Worm (Caenorhabditis elegans) whole organism, midembryonic: ENCODE measurements around the gene T19H12.12.

Experiments used
- T22C8.4 ChIP-seq: fragments of 200-800 bp; sonication (Bioruptor generic); IDR thresholded peaks from 2 replicates; pipeline ENCODE4 v1.3.6; 2022; ENCODE audit warnings: missing genetic modification characterization, missing compliant biosample characterization
- cog-1 ChIP-seq: sonication (generic microtip); optimal IDR thresholded peaks from 2 replicates; lab custom pipeline; 2016; ENCODE audit warnings: missing genetic modification characterization, missing compliant biosample characterization
- flt-1 ChIP-seq: fragments of 200-800 bp; sonication (Bioruptor generic); IDR thresholded peaks from 2 replicates; pipeline ENCODE4 v1.3.6; 2022; ENCODE audit warnings: missing genetic modification characterization, missing compliant biosample characterization
- klf-2 ChIP-seq: fragments of 200-800 bp; sonication (Bioruptor generic); conservative IDR thresholded peaks from 2 replicates; pipeline ENCODE4 v1.3.6; 2022; ENCODE audit warnings: missing genetic modification reagents, missing genetic modification characterization, missing compliant biosample characterization
- med-1 ChIP-seq: sonication (generic microtip); optimal IDR thresholded peaks from 2 replicates; lab custom pipeline; 2017; ENCODE audit warnings: missing genetic modification characterization, mild to moderate bottlenecking, missing compliant biosample characterization, antibody characterized with exemption, missing genetic modification reagents; ENCODE audit not compliant: insufficient read depth
- ref-1 ChIP-seq: fragments of 200-800 bp; sonication (Bioruptor generic); conservative IDR thresholded peaks from 2 replicates; pipeline ENCODE4 v1.3.6; 2022; ENCODE audit warnings: missing genetic modification reagents, missing genetic modification characterization, missing compliant biosample characterization
- tab-1 ChIP-seq: fragments of 200-800 bp; sonication (Bioruptor generic); IDR thresholded peaks from 2 replicates; pipeline ENCODE4 v1.3.6; 2022; ENCODE audit warnings: missing genetic modification characterization, missing compliant biosample characterization
- ztf-23 ChIP-seq: fragments of 200-800 bp; sonication (Bioruptor generic); IDR thresholded peaks from 2 replicates; pipeline ENCODE4 v1.3.6; 2022; ENCODE audit warnings: missing genetic modification reagents, missing genetic modification characterization, missing compliant biosample characterization
- ztf-29 ChIP-seq: fragments of 200-800 bp; sonication (Bioruptor generic); IDR thresholded peaks from 2 replicates; pipeline ENCODE4 v1.3.6; 2022; ENCODE audit warnings: missing genetic modification reagents, missing genetic modification characterization, missing compliant biosample characterization

The T19H12.12 gene

ce11 chrV:4884490-4884889 is at the start of gene T19H12.12:
T19H12.12 (plus strand) TSS chrV:4884790.
- TF ChIP-seq ztf-29 (no peak), tab-1 (GFP tag; lab: Robert Waterston, UW) (no peak), T22C8.4 (GFP tag; lab: Robert Waterston, UW) (no peak), ztf-23 (GFP tag; lab: Robert Waterston, UW) (no peak), med-1 (GFP tag; lab: Kevin White, UChicago) (no peak), klf-2 (no peak), flt-1 (GFP tag; lab: Robert Waterston, UW) (no peak), ref-1 (GFP tag; lab: Robert Waterston, UW) (no peak), cog-1 (tag; lab: Kevin White, UChicago) (no peak)

ce11 chrV:4839913-4840312 is 44.7 kb upstream of the T19H12.12 start, which contains the start of gene nas-9:
nas-9 (minus strand) TSS chrV:4840013.
- TF ChIP-seq ztf-23 (GFP tag; lab: Robert Waterston, UW): no peak
- no peak for TF ChIP-seq cog-1 (tag; lab: Kevin White, UChicago)

ce11 chrV:4841179-4841578 is 43.4 kb upstream of the T19H12.12 start, which contains the start of gene cwp-1:
cwp-1 (minus strand) TSS chrV:4841279.
- TF ChIP-seq ztf-29 (no peak), tab-1 (GFP tag; lab: Robert Waterston, UW) (no peak), klf-2 (no peak), T22C8.4 (GFP tag; lab: Robert Waterston, UW) (no peak), cog-1 (tag; lab: Kevin White, UChicago) (no peak), flt-1 (GFP tag; lab: Robert Waterston, UW) (no peak), ref-1 (GFP tag; lab: Robert Waterston, UW) (no peak), med-1 (GFP tag; lab: Kevin White, UChicago) (no peak), ztf-23 (GFP tag; lab: Robert Waterston, UW) (no peak)

- TF ChIP-seq med-1 (GFP tag; lab: Kevin White, UChicago) (no peak), cog-1 (tag; lab: Kevin White, UChicago) (no peak), T22C8.4 (GFP tag; lab: Robert Waterston, UW) (no peak), ztf-23 (GFP tag; lab: Robert Waterston, UW) (no peak), ref-1 (GFP tag; lab: Robert Waterston, UW) (no peak), ztf-29 (no peak), klf-2 (no peak), tab-1 (GFP tag; lab: Robert Waterston, UW) (no peak), flt-1 (GFP tag; lab: Robert Waterston, UW) (no peak)
Measured at ce11 chrV:4842544-4842943, 42.0 kb upstream of the T19H12.12 start, which contains the start of the genes cwp-2 and cwp-3. cwp-2 (minus strand) TSS chrV:4842644. cwp-3 (plus strand) TSS chrV:4842836.

- TF ChIP-seq med-1 (GFP tag; lab: Kevin White, UChicago): no peak
- TF ChIP-seq ztf-23 (GFP tag; lab: Robert Waterston, UW): no peak
- TF ChIP-seq ref-1 (GFP tag; lab: Robert Waterston, UW): no peak
- TF ChIP-seq flt-1 (GFP tag; lab: Robert Waterston, UW): no peak
- TF ChIP-seq klf-2: no peak
- TF ChIP-seq tab-1 (GFP tag; lab: Robert Waterston, UW): no peak
- TF ChIP-seq T22C8.4 (GFP tag; lab: Robert Waterston, UW): no peak
- TF ChIP-seq ztf-29: no peak
- no peak for TF ChIP-seq cog-1 (tag; lab: Kevin White, UChicago)
Measured at ce11 chrV:4844591-4844990, 40.0 kb upstream of the T19H12.12 start, which contains the start of gene abhd-5.2. abhd-5.2 (plus strand) TSS chrV:4844685.

- TF ChIP-seq flt-1 (GFP tag; lab: Robert Waterston, UW): no peak
- TF ChIP-seq cog-1 (tag; lab: Kevin White, UChicago): no peak
- no peak for TF ChIP-seq ztf-29
- TF ChIP-seq tab-1 (GFP tag; lab: Robert Waterston, UW): no peak
- no peak for TF ChIP-seq med-1 (GFP tag; lab: Kevin White, UChicago)
- TF ChIP-seq ref-1 (GFP tag; lab: Robert Waterston, UW): no peak
- TF ChIP-seq T22C8.4 (GFP tag; lab: Robert Waterston, UW): no peak
- no peak for TF ChIP-seq ztf-23 (GFP tag; lab: Robert Waterston, UW)
- TF ChIP-seq klf-2: no peak
Measured at ce11 chrV:4846507-4846906, 38.1 kb upstream of the T19H12.12 start.

- TF ChIP-seq klf-2: no peak
- no peak for TF ChIP-seq ref-1 (GFP tag; lab: Robert Waterston, UW)
- no peak for TF ChIP-seq ztf-23 (GFP tag; lab: Robert Waterston, UW)
- no peak for TF ChIP-seq cog-1 (tag; lab: Kevin White, UChicago)
- TF ChIP-seq flt-1 (GFP tag; lab: Robert Waterston, UW): no peak
- TF ChIP-seq tab-1 (GFP tag; lab: Robert Waterston, UW): no peak
- TF ChIP-seq T22C8.4 (GFP tag; lab: Robert Waterston, UW): no peak
- no peak for TF ChIP-seq med-1 (GFP tag; lab: Kevin White, UChicago)
- no peak for TF ChIP-seq ztf-29
Measured at ce11 chrV:4847424-4847823, 37.2 kb upstream of the T19H12.12 start, which contains the start of gene abhd-5.1. abhd-5.1 (plus strand) TSS chrV:4847653.

- TF ChIP-seq cog-1 (tag; lab: Kevin White, UChicago) (no peak), klf-2 (no peak), ztf-23 (GFP tag; lab: Robert Waterston, UW) (no peak), T22C8.4 (GFP tag; lab: Robert Waterston, UW) (no peak), ztf-29 (no peak), tab-1 (GFP tag; lab: Robert Waterston, UW) (no peak), med-1 (GFP tag; lab: Kevin White, UChicago) (no peak), flt-1 (GFP tag; lab: Robert Waterston, UW) (no peak), ref-1 (GFP tag; lab: Robert Waterston, UW) (no peak)
Measured at ce11 chrV:4850446-4850845, 34.1 kb upstream of the T19H12.12 start.

ce11 chrV:4851138-4851537 is 33.5 kb upstream of the T19H12.12 start, which contains the start of gene nex-4:
nex-4 (plus strand) TSS chrV:4851438.
- no peak for TF ChIP-seq klf-2
- no peak for TF ChIP-seq flt-1 (GFP tag; lab: Robert Waterston, UW)
- no peak for TF ChIP-seq tab-1 (GFP tag; lab: Robert Waterston, UW)
- no peak for TF ChIP-seq ztf-29
- no peak for TF ChIP-seq med-1 (GFP tag; lab: Kevin White, UChicago)
- no peak for TF ChIP-seq ztf-23 (GFP tag; lab: Robert Waterston, UW)
- no peak for TF ChIP-seq cog-1 (tag; lab: Kevin White, UChicago)
- TF ChIP-seq ref-1 (GFP tag; lab: Robert Waterston, UW): no peak
- no peak for TF ChIP-seq T22C8.4 (GFP tag; lab: Robert Waterston, UW)
